Worm (Caenorhabditis elegans) whole organism, midembryonic: ENCODE results near the gene C11H1.5.

Experiments
- T22C8.4 ChIP-seq: fragments of 200-800 bp; sonication (Bioruptor generic); IDR thresholded peaks from 2 replicates; pipeline ENCODE4 v1.3.6; 2022; ENCODE audit warnings: missing genetic modification characterization, missing compliant biosample characterization
- cog-1 ChIP-seq: sonication (generic microtip); optimal IDR thresholded peaks from 2 replicates; lab custom pipeline; 2016; ENCODE audit warnings: missing genetic modification characterization, missing compliant biosample characterization
- flt-1 ChIP-seq: fragments of 200-800 bp; sonication (Bioruptor generic); IDR thresholded peaks from 2 replicates; pipeline ENCODE4 v1.3.6; 2022; ENCODE audit warnings: missing genetic modification characterization, missing compliant biosample characterization
- klf-2 ChIP-seq: fragments of 200-800 bp; sonication (Bioruptor generic); conservative IDR thresholded peaks from 2 replicates; pipeline ENCODE4 v1.3.6; 2022; ENCODE audit warnings: missing genetic modification reagents, missing genetic modification characterization, missing compliant biosample characterization
- med-1 ChIP-seq: sonication (generic microtip); optimal IDR thresholded peaks from 2 replicates; lab custom pipeline; 2017; ENCODE audit warnings: missing genetic modification characterization, mild to moderate bottlenecking, missing compliant biosample characterization, antibody characterized with exemption, missing genetic modification reagents; ENCODE audit not compliant: insufficient read depth
- tab-1 ChIP-seq: fragments of 200-800 bp; sonication (Bioruptor generic); IDR thresholded peaks from 2 replicates; pipeline ENCODE4 v1.3.6; 2022; ENCODE audit warnings: missing genetic modification characterization, missing compliant biosample characterization

ce11 chrX:14334151-14334550 is 31.2 kb upstream of the C11H1.5 start:
- TF ChIP-seq med-1 (no peak), klf-2 (GFP tag; lab: Robert Waterston, UW) (no peak), T22C8.4 (GFP tag; lab: Robert Waterston, UW) (no peak), flt-1 (GFP tag; lab: Robert Waterston, UW) (no peak), tab-1 (GFP tag; lab: Robert Waterston, UW) (no peak), cog-1 (tag; lab: Kevin White, UChicago) (no peak)
